Worm (Caenorhabditis elegans) whole organism, L2 larva: ENCODE data around the gene K05F1.10.

Source experiments
- C34F6.9 ChIP-seq: fragments of 150-350 bp; optimal IDR thresholded peaks from 2 replicates; lab custom pipeline; 2014; ENCODE audit warnings: missing biosample characterization, missing genetic modification characterization
- F13H6.1 ChIP-seq: sonication (generic microtip); optimal IDR thresholded peaks from 2 replicates; lab custom pipeline; 2016; ENCODE audit warnings: missing genetic modification characterization, missing compliant biosample characterization
- R02D3.7 ChIP-seq: fragments of 150-350 bp; optimal IDR thresholded peaks from 2 replicates; lab custom pipeline; 2014; ENCODE audit warnings: missing biosample characterization, missing genetic modification characterization
- Y55F3AM.14 ChIP-seq: fragments of 200-800 bp; sonication (Bioruptor generic); optimal IDR thresholded peaks from 2 replicates; lab custom pipeline; 2018; ENCODE audit warnings: mild to moderate bottlenecking, missing genetic modification characterization, missing compliant biosample characterization
- alr-1 ChIP-seq: fragments of 150-350 bp; optimal IDR thresholded peaks from 2 replicates; lab custom pipeline; 2014; ENCODE audit warnings: missing biosample characterization, missing genetic modification characterization
- blmp-1 ChIP-seq: sonication (generic microtip); optimal IDR thresholded peaks from 2 replicates; lab custom pipeline; 2017; ENCODE audit warnings: missing genetic modification characterization, mild to moderate bottlenecking, missing compliant biosample characterization, antibody characterized with exemption, moderate library complexity; ENCODE audit not compliant: insufficient read depth
- ceh-82 ChIP-seq: fragments of 150-350 bp; optimal IDR thresholded peaks from 2 replicates; lab custom pipeline; 2014; ENCODE audit warnings: missing biosample characterization, missing genetic modification characterization
- crh-2 ChIP-seq: sonication (generic microtip); optimal IDR thresholded peaks from 2 replicates; lab custom pipeline; 2017; ENCODE audit warnings: missing biosample characterization, missing genetic modification characterization
- egl-27 ChIP-seq: sonication (generic microtip); optimal IDR thresholded peaks from 3 replicates; lab custom pipeline; 2017; ENCODE audit warnings: missing biosample characterization, missing genetic modification reagents, missing genetic modification characterization
- fos-1 ChIP-seq: fragments of 150-350 bp; optimal IDR thresholded peaks from 2 replicates; lab custom pipeline; 2014; ENCODE audit warnings: missing biosample characterization, missing genetic modification characterization
- gmeb-1 ChIP-seq: fragments of 150-350 bp; optimal IDR thresholded peaks from 2 replicates; lab custom pipeline; 2014; ENCODE audit warnings: missing biosample characterization, missing genetic modification characterization
- lin-13 ChIP-seq: fragments of 150-350 bp; optimal IDR thresholded peaks from 2 replicates; lab custom pipeline; 2014; ENCODE audit warnings: missing biosample characterization, missing genetic modification reagents, missing genetic modification characterization
- lsy-2 ChIP-seq, 2 experiments: fragments of 150-350 bp in 1 of 2; sonication (generic microtip) in 1 of 2; optimal IDR thresholded peaks; 2 replicates each; lab custom pipeline; 2014 to 2017; ENCODE audit warnings: missing biosample characterization in 2 of 2, missing genetic modification characterization in 2 of 2
- mbf-1 ChIP-seq: sonication (generic microtip); optimal IDR thresholded peaks from 2 replicates; lab custom pipeline; 2017; ENCODE audit warnings: missing biosample characterization, missing genetic modification characterization
- mdl-1 ChIP-seq, 2 experiments: fragments of 150-350 bp in 1 of 2; sonication (generic microtip) in 1 of 2; optimal IDR thresholded peaks; 2 replicates each; lab custom pipeline; 2017; ENCODE audit warnings: missing biosample characterization in 2 of 2, missing genetic modification characterization in 2 of 2
- nhr-10 ChIP-seq: sonication (generic microtip); optimal IDR thresholded peaks from 2 replicates; lab custom pipeline; 2017; ENCODE audit warnings: missing biosample characterization, missing genetic modification characterization
- nhr-11 ChIP-seq: fragments of 150-350 bp; optimal IDR thresholded peaks from 2 replicates; lab custom pipeline; 2014; ENCODE audit warnings: missing biosample characterization, missing genetic modification characterization
- nhr-129 ChIP-seq: fragments of 150-350 bp; optimal IDR thresholded peaks from 2 replicates; lab custom pipeline; 2014; ENCODE audit warnings: missing biosample characterization, missing genetic modification characterization
- nhr-21 ChIP-seq: fragments of 150-350 bp; optimal IDR thresholded peaks from 2 replicates; lab custom pipeline; 2014; ENCODE audit warnings: missing biosample characterization, missing genetic modification characterization
- nhr-25 ChIP-seq: fragments of 150-350 bp; sonication (generic microtip); optimal IDR thresholded peaks from 3 replicates; lab custom pipeline; 2014; ENCODE audit warnings: missing biosample characterization, missing genetic modification characterization
- nhr-6 ChIP-seq: fragments of 150-350 bp; optimal IDR thresholded peaks from 2 replicates; lab custom pipeline; 2014; ENCODE audit warnings: missing biosample characterization, missing genetic modification characterization
- nhr-77 ChIP-seq: fragments of 150-350 bp; optimal IDR thresholded peaks from 2 replicates; lab custom pipeline; 2014; ENCODE audit warnings: missing biosample characterization, missing genetic modification characterization
- sem-4 ChIP-seq: fragments of 150-350 bp; optimal IDR thresholded peaks from 2 replicates; lab custom pipeline; 2014; ENCODE audit warnings: missing biosample characterization, missing genetic modification reagents, missing genetic modification characterization
- skn-1 ChIP-seq: sonication (generic microtip); optimal IDR thresholded peaks from 2 replicates; lab custom pipeline; 2017; ENCODE audit warnings: missing biosample characterization, missing genetic modification characterization
- sma-3 ChIP-seq: sonication (generic microtip); optimal IDR thresholded peaks from 2 replicates; lab custom pipeline; 2016; ENCODE audit warnings: missing genetic modification reagents, missing genetic modification characterization, missing compliant biosample characterization
- sma-9 ChIP-seq, 2 experiments: fragments of 150-350 bp in 1 of 2; sonication (generic microtip) in 1 of 2; optimal IDR thresholded peaks; 2 replicates each; lab custom pipeline; 2014 to 2016; ENCODE audit warnings: missing genetic modification characterization in 2 of 2, mild to moderate bottlenecking in 1 of 2, missing biosample characterization in 1 of 2, missing compliant biosample characterization in 1 of 2, missing genetic modification reagents in 1 of 2, moderate library complexity in 1 of 2
- snpc-4 ChIP-seq: fragments of 150-350 bp; optimal IDR thresholded peaks from 2 replicates; lab custom pipeline; 2014; ENCODE audit warnings: missing biosample characterization, missing genetic modification characterization
- unc-39 ChIP-seq: fragments of 150-350 bp; optimal IDR thresholded peaks from 2 replicates; lab custom pipeline; 2014; ENCODE audit warnings: missing biosample characterization, missing genetic modification characterization
- unc-55 ChIP-seq: fragments of 150-350 bp; sonication (generic microtip); optimal IDR thresholded peaks from 3 replicates; lab custom pipeline; 2014; ENCODE audit warnings: missing biosample characterization, missing genetic modification reagents, missing genetic modification characterization
- unc-62 ChIP-seq: fragments of 150-350 bp; optimal IDR thresholded peaks from 2 replicates; lab custom pipeline; 2014; ENCODE audit warnings: missing biosample characterization, missing genetic modification reagents, missing genetic modification characterization
- zag-1 ChIP-seq: fragments of 150-350 bp; optimal IDR thresholded peaks from 2 replicates; lab custom pipeline; 2014; ENCODE audit warnings: missing biosample characterization, missing genetic modification characterization
- ztf-1 ChIP-seq: fragments of 200-800 bp; sonication (Bioruptor generic); conservative IDR thresholded peaks from 2 replicates; pipeline ENCODE4 v1.3.6; 2022; ENCODE audit warnings: missing genetic modification characterization, missing compliant biosample characterization
- ztf-4 ChIP-seq: fragments of 150-350 bp; optimal IDR thresholded peaks from 2 replicates; lab custom pipeline; 2014; ENCODE audit warnings: missing biosample characterization, missing genetic modification characterization

The K05F1.10 gene

DNA sequence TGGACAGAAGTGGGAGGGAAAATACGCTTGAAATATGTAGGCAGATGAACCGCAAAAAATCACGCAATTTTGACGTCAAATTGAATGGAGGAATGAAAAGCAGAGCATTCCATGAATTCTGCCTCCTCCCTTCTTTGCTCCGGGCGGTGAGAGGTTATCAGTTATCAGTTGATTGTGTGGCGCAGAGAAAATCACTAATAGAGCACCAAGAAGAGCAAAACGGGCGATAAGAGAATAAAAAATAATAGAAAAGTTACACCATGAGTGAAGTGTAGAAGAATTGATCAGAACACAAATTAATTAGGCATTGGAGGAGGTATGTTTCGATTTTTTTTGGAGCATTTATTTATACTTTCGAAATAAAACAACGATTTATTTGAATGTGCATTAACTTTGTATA, 1.3 kb upstream of the K05F1.10 start:
- TF ChIP-seq crh-2 (tag; lab: Kevin White, UChicago) (peak; percentile 17), gmeb-1 (tag; lab: Kevin White, UChicago) (peak; percentile 10), fos-1 (tag; lab: Kevin White, UChicago) (peak; percentile 80), Y55F3AM.14 (GFP tag; lab: Kevin White, UChicago) (no peak)

DNA sequence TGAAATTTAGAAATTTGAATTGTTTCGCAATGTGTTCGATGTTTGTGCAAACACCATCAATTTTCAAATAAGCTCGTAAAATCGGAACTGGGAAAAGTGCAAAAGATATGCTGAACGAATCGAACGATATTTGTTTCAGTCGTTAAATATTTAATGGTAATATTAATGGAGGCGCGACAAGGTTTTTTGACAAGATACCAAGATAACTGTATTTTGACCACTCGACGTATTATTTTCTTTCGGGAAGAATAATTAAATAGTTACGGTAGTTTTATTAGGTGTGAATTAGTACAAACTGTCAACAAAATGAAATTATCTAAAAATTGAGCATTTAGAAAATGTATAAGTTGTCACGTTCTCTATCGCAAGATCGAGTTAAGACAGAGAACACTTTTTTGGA, 985 bp downstream of the K05F1.10 start:
- TF ChIP-seq snpc-4 (tag; lab: Kevin White, UChicago) (no peak), sem-4 (no peak), R02D3.7 (tag; lab: Kevin White, UChicago) (no peak), F13H6.1 (tag; lab: Kevin White, UChicago) (no peak), skn-1 (no peak), unc-62 (GFP tag; lab: Kevin White, UChicago) (no peak), fos-1 (tag; lab: Kevin White, UChicago) (peak; percentile 29)
- TF ChIP-seq, all 48 proteins: peak for 1

DNA sequence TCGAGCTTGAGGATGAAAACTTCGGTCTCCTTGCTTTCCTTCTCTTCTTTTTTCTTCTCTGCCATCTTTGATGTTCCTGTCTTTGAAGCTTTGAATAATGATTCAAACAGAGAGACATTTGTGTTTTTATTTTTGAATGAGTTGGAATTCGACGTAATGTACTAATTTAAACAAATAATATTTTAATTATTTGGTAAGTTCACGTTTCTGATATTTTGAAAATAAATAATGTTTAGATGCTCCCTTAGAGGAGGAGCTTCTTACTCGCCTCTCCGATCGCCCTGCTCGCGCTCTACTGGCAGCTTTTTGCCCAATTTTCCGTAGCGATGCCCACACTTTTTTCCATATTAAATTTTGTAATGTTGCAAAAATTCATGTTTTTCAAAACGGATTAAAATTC, 4.2 kb downstream of the K05F1.10 start, which contains the start of the genes K05F1.9 and K05F1.1:
TSS of gene K05F1.9 (minus strand) at position 101 of the 400 bp plus-strand sequence.
TSS of gene K05F1.1 (plus strand) at position 308 of the 400 bp plus-strand sequence.
- TF ChIP-seq egl-27 (tag; lab: Kevin White, UChicago) (no peak), alr-1 (tag; lab: Kevin White, UChicago) (no peak), zag-1 (tag; lab: Kevin White, UChicago) (no peak), C34F6.9 (tag; lab: Kevin White, UChicago) (no peak), nhr-6 (no peak), nhr-77 (tag; lab: Kevin White, UChicago) (no peak), nhr-129 (tag; lab: Kevin White, UChicago) (no peak), ztf-4 (tag; lab: Kevin White, UChicago) (no peak), lin-13 (no peak), R02D3.7 (tag; lab: Kevin White, UChicago) (no peak), snpc-4 (tag; lab: Kevin White, UChicago) (no peak), nhr-25 (no peak), unc-39 (tag; lab: Kevin White, UChicago) (no peak), mdl-1 (tag; optimal IDR thresholded peaks at IDR 0.05; lab: Kevin White, UChicago) (no peak), Y55F3AM.14 (GFP tag; lab: Kevin White, UChicago) (no peak)

DNA sequence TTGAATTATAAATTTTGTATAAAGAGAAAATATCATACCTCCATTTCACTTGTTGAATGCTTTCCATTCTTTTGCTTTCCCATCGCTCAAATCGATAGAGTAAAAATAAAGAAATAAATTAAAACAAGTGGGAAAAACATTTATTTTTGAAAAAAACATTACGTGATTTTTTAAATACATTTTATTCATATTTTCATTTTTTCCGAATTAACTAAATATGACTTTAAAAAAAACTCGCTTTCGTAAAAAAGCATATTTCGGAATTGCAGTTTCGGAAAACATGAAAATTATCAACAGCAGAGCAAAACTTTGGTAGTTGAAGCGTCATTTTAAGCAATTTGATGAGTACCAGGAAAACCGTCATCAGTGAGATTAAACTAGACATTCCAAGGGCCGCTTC, 5.7 kb downstream of the K05F1.10 start, which contains the start of gene K05F1.8:
TSS of gene K05F1.8 (minus strand) at position 101 of the 400 bp plus-strand sequence.
- TF ChIP-seq ztf-1 (GFP tag; lab: Robert Waterston, UW) (no peak), nhr-10 (tag; lab: Kevin White, UChicago) (no peak), crh-2 (tag; lab: Kevin White, UChicago) (no peak), nhr-6 (no peak), blmp-1 (tag; lab: Kevin White, UChicago) (no peak), alr-1 (tag; lab: Kevin White, UChicago) (no peak), nhr-21 (tag; lab: Kevin White, UChicago) (no peak), ztf-4 (tag; lab: Kevin White, UChicago) (no peak)

DNA sequence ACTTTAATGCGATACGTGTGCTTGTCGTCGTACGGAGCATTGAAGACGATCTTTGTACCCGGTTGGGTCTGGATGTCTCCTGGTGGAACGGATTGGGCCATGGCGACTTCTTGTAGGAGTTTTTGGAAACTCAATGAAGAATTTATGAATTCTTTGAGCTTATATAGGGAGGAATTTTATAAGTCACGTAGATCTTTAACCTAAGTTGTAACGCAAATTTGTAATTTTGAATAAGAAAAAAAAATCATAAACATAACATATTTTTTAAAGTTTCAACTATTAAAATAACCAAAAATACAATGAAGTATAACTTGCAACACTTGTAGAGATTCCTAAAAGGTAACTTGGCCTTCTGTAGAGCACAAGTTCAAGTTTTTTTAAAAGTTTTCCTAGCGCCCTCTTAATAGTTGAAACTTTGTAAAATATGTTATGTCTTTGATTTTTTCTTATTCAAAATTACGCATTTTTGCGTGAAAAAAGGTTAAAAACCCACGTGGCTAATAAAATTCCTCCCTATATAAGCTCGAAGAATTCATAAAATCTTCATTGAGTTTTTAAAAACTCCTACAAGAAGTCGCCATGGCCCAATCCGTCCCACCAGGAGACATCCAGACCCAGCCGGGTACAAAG, 7.8 kb downstream of the K05F1.10 start, which contains the start of the genes msp-63 and msp-142:
TSS of gene msp-63 (minus strand) at position 101 of the 630 bp plus-strand sequence.
TSS of gene msp-142 (plus strand) at position 580 of the 630 bp plus-strand sequence.
- TF ChIP-seq ceh-82 (tag; lab: Kevin White, UChicago) (no peak), ztf-1 (GFP tag; lab: Robert Waterston, UW) (no peak), sma-9 (GFP tag; optimal IDR thresholded peaks at IDR 0.05; lab: Kevin White, UChicago) (no peak), sma-9 (tag; optimal IDR thresholded peaks at IDR 0.05; lab: Kevin White, UChicago) (no peak), sma-3 (no peak), nhr-6 (no peak), snpc-4 (tag; lab: Kevin White, UChicago) (no peak), fos-1 (tag; lab: Kevin White, UChicago) (no peak), mdl-1 (tag; optimal IDR thresholded peaks at IDR 0.05; lab: Kevin White, UChicago) (no peak)

DNA sequence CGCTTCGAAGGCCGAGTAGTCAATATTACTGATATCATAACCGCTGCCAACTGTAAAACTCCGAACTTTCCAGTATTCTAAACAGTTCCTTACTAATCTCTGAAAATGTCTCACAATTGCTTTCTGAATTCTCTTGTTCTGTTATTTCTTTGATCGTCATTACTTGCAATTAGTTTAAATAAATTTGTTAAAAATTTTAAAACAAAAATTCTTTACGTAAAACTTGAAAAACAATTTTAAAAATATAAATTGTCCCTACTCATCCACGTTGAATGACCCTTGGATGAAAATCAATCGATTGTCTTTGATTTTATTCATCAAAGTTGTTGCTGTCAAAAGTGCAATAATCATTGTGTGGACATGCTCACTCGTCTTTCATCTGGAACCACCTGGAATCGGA, 11.1 kb downstream of the K05F1.10 start, which contains the start of gene acdh-8:
TSS of gene acdh-8 (plus strand) at position 301 of the 400 bp plus-strand sequence.
- TF ChIP-seq nhr-11 (tag; lab: Kevin White, UChicago) (no peak), F13H6.1 (tag; lab: Kevin White, UChicago) (no peak), lsy-2 (tag; optimal IDR thresholded peaks at IDR 0.05; lab: Kevin White, UChicago) (no peak), nhr-6 (no peak), ztf-4 (tag; lab: Kevin White, UChicago) (no peak), mbf-1 (tag; lab: Kevin White, UChicago) (no peak), ceh-82 (tag; lab: Kevin White, UChicago) (no peak), nhr-25 (no peak), sem-4 (no peak), nhr-21 (tag; lab: Kevin White, UChicago) (no peak), alr-1 (tag; lab: Kevin White, UChicago) (no peak), C34F6.9 (tag; lab: Kevin White, UChicago) (no peak), unc-55 (GFP tag; lab: Kevin White, UChicago) (no peak)
